Worm (Caenorhabditis elegans) whole organism, L2 larva: ENCODE results near the gene acbp-8.

Source experiments
- R02D3.7 ChIP-seq: fragments of 150-350 bp; optimal IDR thresholded peaks from 2 replicates; lab custom pipeline; 2014; ENCODE audit warnings: missing biosample characterization, missing genetic modification characterization
- alr-1 ChIP-seq: fragments of 150-350 bp; optimal IDR thresholded peaks from 2 replicates; lab custom pipeline; 2014; ENCODE audit warnings: missing biosample characterization, missing genetic modification characterization
- blmp-1 ChIP-seq: sonication (generic microtip); optimal IDR thresholded peaks from 2 replicates; lab custom pipeline; 2017; ENCODE audit warnings: missing genetic modification characterization, mild to moderate bottlenecking, missing compliant biosample characterization, antibody characterized with exemption, moderate library complexity; ENCODE audit not compliant: insufficient read depth
- ceh-82 ChIP-seq: fragments of 150-350 bp; optimal IDR thresholded peaks from 2 replicates; lab custom pipeline; 2014; ENCODE audit warnings: missing biosample characterization, missing genetic modification characterization
- mdl-1 ChIP-seq, 2 experiments: fragments of 150-350 bp in 1 of 2; sonication (generic microtip) in 1 of 2; optimal IDR thresholded peaks; 2 replicates each; lab custom pipeline; 2017; ENCODE audit warnings: missing biosample characterization in 2 of 2, missing genetic modification characterization in 2 of 2
- nhr-11 ChIP-seq: fragments of 150-350 bp; optimal IDR thresholded peaks from 2 replicates; lab custom pipeline; 2014; ENCODE audit warnings: missing biosample characterization, missing genetic modification characterization
- nhr-23 ChIP-seq: fragments of 150-350 bp; optimal IDR thresholded peaks from 2 replicates; lab custom pipeline; 2014; ENCODE audit warnings: missing biosample characterization, missing genetic modification reagents, missing genetic modification characterization
- snpc-4 ChIP-seq: fragments of 150-350 bp; optimal IDR thresholded peaks from 2 replicates; lab custom pipeline; 2014; ENCODE audit warnings: missing biosample characterization, missing genetic modification characterization
- ztf-11 ChIP-seq: sonication (generic microtip); optimal IDR thresholded peaks from 2 replicates; lab custom pipeline; 2017; ENCODE audit warnings: missing biosample characterization, missing genetic modification characterization

- TF ChIP-seq mdl-1 (tag; optimal IDR thresholded peaks at IDR 0.05; lab: Kevin White, UChicago), result no peak
- no peak for TF ChIP-seq nhr-23 (tag; lab: Kevin White, UChicago)
- no peak for TF ChIP-seq R02D3.7 (tag; lab: Kevin White, UChicago)
- TF ChIP-seq nhr-11 (tag; lab: Kevin White, UChicago), result no peak
- no peak for TF ChIP-seq snpc-4 (tag; lab: Kevin White, UChicago)
- no peak for TF ChIP-seq blmp-1
- TF ChIP-seq alr-1, result no peak
- TF ChIP-seq ztf-11 (tag; lab: Kevin White, UChicago), result no peak
- no peak for TF ChIP-seq ceh-82 (tag; lab: Kevin White, UChicago)
Measured at ce11 chrIII:2651519-2651918, 22.7 kb downstream of the acbp-8 start.
